Fruit fly (Drosophila melanogaster) whole organism: ENCODE measurements around the gene Spag1.
A peak's percentile ranks its signal among the peaks of the same experiment; 100 is the strongest.

ENCODE experiments used
- CG8478 ChIP-seq: fragments of >200 bp; optimal IDR thresholded peaks from 2 replicates; lab custom pipeline; 2018; ENCODE audit warnings: inconsistent platforms
- EcR ChIP-seq, 2 experiments: fragments of >200 bp; optimal IDR thresholded peaks; 2 replicates each; lab custom pipeline; 2017; ENCODE audit warnings: missing biosample characterization in 2 of 2, missing genetic modification characterization in 2 of 2, missing genetic modification reagents in 2 of 2
- pan ChIP-seq: fragments of >200 bp; optimal IDR thresholded peaks from 2 replicates; lab custom pipeline; 2017

- no peak for TF ChIP-seq CG8478 (lab: Kevin White, UChicago)
- no peak for TF ChIP-seq pan (lab: Kevin White, UChicago)
- peak in 1 of 2 experiments; percentile 5 for TF ChIP-seq EcR (GFP tag; optimal IDR thresholded peaks at IDR 0.05; lab: Kevin White, UChicago)
Measured at dm6 chr3R:26935400-26935799, 12.2 kb upstream of the Spag1 start.
